Fruit fly (Drosophila melanogaster) whole organism, adult: Measurements from ENCODE around the gene asun.

Experiments used
- CG7045 ChIP-seq: fragments of 200-800 bp; sonication (Bioruptor generic); optimal IDR thresholded peaks from 2 replicates; lab custom pipeline; 2017; ENCODE audit warnings: missing biosample characterization, mild to moderate bottlenecking, missing genetic modification characterization
- Crg-1 ChIP-seq: fragments of 200-800 bp; sonication (Bioruptor generic); optimal IDR thresholded peaks from 2 replicates; lab custom pipeline; 2016; ENCODE audit warnings: missing biosample characterization, missing genetic modification characterization
- Mnt ChIP-seq: fragments of 200-800 bp; sonication (Bioruptor generic); optimal IDR thresholded peaks from 2 replicates; lab custom pipeline; 2016; ENCODE audit warnings: missing biosample characterization, mild to moderate bottlenecking, missing genetic modification characterization
- cic ChIP-seq: fragments of 200-800 bp; sonication (Bioruptor generic); optimal IDR thresholded peaks from 2 replicates; lab custom pipeline; 2017; ENCODE audit warnings: missing biosample characterization, mild to moderate bottlenecking, missing genetic modification characterization, moderate library complexity
- toe ChIP-seq: fragments of 200-800 bp; sonication (Bioruptor generic); optimal IDR thresholded peaks from 2 replicates; lab custom pipeline; 2016; ENCODE audit warnings: missing biosample characterization, missing genetic modification characterization

DNA sequence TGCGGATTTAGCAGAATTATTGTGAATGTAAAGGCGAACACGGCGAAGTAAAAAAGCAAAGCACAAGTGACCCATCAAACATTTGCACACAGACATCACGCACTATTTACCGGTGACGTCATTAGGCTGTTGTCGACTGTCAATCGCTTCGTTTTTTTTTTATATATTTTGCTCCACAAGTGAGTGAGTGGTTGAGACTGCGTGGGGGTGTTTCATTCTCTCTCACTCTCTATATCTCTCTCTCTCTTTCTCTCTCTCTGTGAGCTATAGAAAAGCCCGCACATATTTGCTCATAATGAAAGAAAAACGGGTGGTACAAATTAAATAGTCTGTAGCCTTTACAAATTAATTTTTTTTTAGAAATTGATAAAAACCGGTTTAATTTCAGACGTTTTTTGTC, 13.5 kb downstream of the asun start:
- TF ChIP-seq CG7045 (GFP tag; lab: Kevin White, UChicago) (no peak), cic (GFP tag; lab: Kevin White, UChicago) (no peak), toe (GFP tag; lab: Kevin White, UChicago) (no peak), Mnt (no peak), Crg-1 (GFP tag; lab: Kevin White, UChicago) (no peak)
